Worm (Caenorhabditis elegans) whole organism, late embryonic: ENCODE data around the gene T26C11.9.

Experiments used
- ama-1 ChIP-seq: fragments of 150-350 bp; optimal IDR thresholded peaks from 2 replicates; lab custom pipeline; 2014
- ceh-22 ChIP-seq: sonication (generic microtip); optimal IDR thresholded peaks from 2 replicates; lab custom pipeline; 2017; ENCODE audit warnings: missing biosample characterization, missing genetic modification characterization
- pha-4 ChIP-seq: fragments of 150-350 bp; optimal IDR thresholded peaks from 2 replicates; lab custom pipeline; 2018; ENCODE audit warnings: missing biosample characterization, missing genetic modification reagents, missing genetic modification characterization

DNA sequence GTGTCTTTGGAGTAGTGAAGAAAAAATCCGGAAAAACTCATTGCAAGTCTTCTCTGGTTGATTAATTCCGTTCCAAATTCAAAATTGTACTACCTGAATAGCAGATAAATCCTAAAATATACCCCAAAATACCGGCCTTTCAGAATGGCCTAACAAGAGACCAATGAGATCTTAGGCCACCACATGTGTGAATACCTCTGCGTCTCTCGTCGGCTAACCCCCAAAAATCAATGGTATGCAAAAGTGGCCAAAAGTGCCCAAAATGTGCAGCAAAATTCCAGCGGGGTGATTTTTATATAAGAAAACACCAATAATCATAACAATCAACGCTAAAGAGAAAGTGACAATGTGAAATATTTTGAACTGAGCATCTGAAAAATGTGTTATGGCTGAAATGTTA, at the start of gene T26C11.9:
- TF ChIP-seq ceh-22 = no peak
- TF ChIP-seq pha-4 (tag; lab: Kevin White, UChicago) = no peak
- no peak for TF ChIP-seq ama-1 (lab: Kevin White, UChicago)
